Fruit fly (Drosophila melanogaster): Measurements from ENCODE around the gene CG33270.
A peak's percentile ranks its signal among the peaks of the same experiment; 100 is the strongest.

Gene CG33270

dm6 chr3L:11587720-11588580, 9.5 kb upstream of the CG33270 start, which contains the start of gene rt (continued):
- TF ChIP-seq CG2129 (GFP tag; IDR thresholded peaks at IDR 0.05; ENCODE audit: partially characterized antibody) (no peak), tx (GFP tag; optimal IDR thresholded peaks at IDR 0.05) (no peak), CG8359 (GFP tag; optimal IDR thresholded peaks at IDR 0.05; ENCODE audit: borderline replicate concordance) (peak; percentile 37), B-H2 (GFP tag; optimal IDR thresholded peaks at IDR 0.05) (no peak), exex (tag; optimal IDR thresholded peaks at IDR 0.05) (no peak), pita (GFP tag; optimal IDR thresholded peaks at IDR 0.05) (no peak), slp2 (GFP tag; optimal IDR thresholded peaks at IDR 0.05) (no peak), CG17359 (tag; optimal IDR thresholded peaks at IDR 0.05) (peak; percentile 31), sqz (GFP tag; optimal IDR thresholded peaks at IDR 0.05) (peak; percentile 31), Antp (GFP tag; optimal IDR thresholded peaks at IDR 0.05) (no peak), Doc3 (GFP tag; IDR thresholded peaks at IDR 0.05; ENCODE audit: partially characterized antibody) (no peak), Six4 (GFP tag; optimal IDR thresholded peaks at IDR 0.05) (peak; percentile 41), CG10431 (GFP tag; optimal IDR thresholded peaks at IDR 0.05) (peak; percentile 17), jigr1 (GFP tag; IDR thresholded peaks at IDR 0.05) (peak; percentile 49; the same call in 1 of the 3 replicates), gem (tag; optimal IDR thresholded peaks at IDR 0.05) (peak; percentile 79), salm (tag; optimal IDR thresholded peaks at IDR 0.05) (peak; percentile 29), crp (GFP tag; optimal IDR thresholded peaks at IDR 0.05) (no peak), Elba2 (GFP tag; optimal IDR thresholded peaks at IDR 0.05) (no peak), dmrt11E (tag; optimal IDR thresholded peaks at IDR 0.05) (peak; percentile 83), Blimp-1 (GFP tag; optimal IDR thresholded peaks at IDR 0.05) (peak; percentile 15), p53 (GFP tag; optimal IDR thresholded peaks at IDR 0.05) (no peak), danr (GFP tag; IDR thresholded peaks at IDR 0.05) (no peak), Rx (GFP tag; IDR thresholded peaks at IDR 0.05) (no peak; the same call in 1 of the 2 replicates), HHEX (GFP tag; optimal IDR thresholded peaks at IDR 0.05) (peak; percentile 37), CHES-1-like (GFP tag; optimal IDR thresholded peaks at IDR 0.05) (no peak), sug (tag; optimal IDR thresholded peaks at IDR 0.05) (no peak), Rfx (GFP tag; IDR thresholded peaks at IDR 0.05) (peak; percentile 44; the same call in 1 of the 2 replicates), CG2199 (GFP tag; IDR thresholded peaks at IDR 0.05) (0 out of 3 replicates have a peak, but pooled peaks have one; percentile 67), luna (GFP tag; optimal IDR thresholded peaks at IDR 0.05) (no peak), peb (GFP tag; IDR thresholded peaks at IDR 0.05) (peak; percentile 45; the same call in 1 of the 2 replicates), Sox102F (GFP tag; optimal IDR thresholded peaks at IDR 0.05) (peak; percentile 41), MBD-R2 (GFP tag; IDR thresholded peaks at IDR 0.05) (no peak), chinmo (GFP tag; IDR thresholded peaks at IDR 0.05; ENCODE audit: partially characterized antibody) (0 out of 4 replicates have a peak, but pooled peaks have one; percentile 29), maf-S (GFP tag; optimal IDR thresholded peaks at IDR 0.05) (no peak), B-H1 (GFP tag; IDR thresholded peaks at IDR 0.05) (peak; percentile 26; the same call in 1 of the 3 replicates), CG18619 (GFP tag; optimal IDR thresholded peaks at IDR 0.05) (peak; percentile 33), tin (GFP tag; optimal IDR thresholded peaks at IDR 0.05) (peak; percentile 34), CG15601 (tag; optimal IDR thresholded peaks at IDR 0.05) (peak; percentile 53), CG1647 (GFP tag; optimal IDR thresholded peaks at IDR 0.05) (no peak), klu (GFP tag; IDR thresholded peaks at IDR 0.05) (no peak), Med (GFP tag) (peak; percentile 52), CG16815 (GFP tag; optimal IDR thresholded peaks at IDR 0.05) (peak; percentile 56), CG11696 (GFP tag; IDR thresholded peaks at IDR 0.05) (no peak), Ets65A (GFP tag) (peak; percentile 23), CG32767 (GFP tag; IDR thresholded peaks at IDR 0.05) (peak; percentile 50; the same call in 1 of the 2 replicates), ttk (GFP tag; IDR thresholded peaks at IDR 0.05) (no peak), sr (GFP tag; IDR thresholded peaks at IDR 0.05) (no peak), Camta (GFP tag; optimal IDR thresholded peaks at IDR 0.05) (no peak), Dbx (GFP tag; IDR thresholded peaks at IDR 0.05) (no peak)

Measured in whole organism, embryonic.